Worm (Caenorhabditis elegans) whole organism, L3 larva: ENCODE data around the gene F20D6.15.

Experiments
- ama-1 ChIP-seq: fragments of 150-350 bp; optimal IDR thresholded peaks from 2 replicates; lab custom pipeline; 2018
- jun-1 ChIP-seq: fragments of 150-350 bp; optimal IDR thresholded peaks from 2 replicates; lab custom pipeline; 2014; ENCODE audit warnings: missing biosample characterization, missing genetic modification reagents, missing genetic modification characterization

- TF ChIP-seq ama-1 = no peak
- TF ChIP-seq jun-1 (tag; lab: Kevin White, UChicago) = no peak
Measured at ce11 chrV:8219550-8219949, 31.3 kb upstream of the F20D6.15 start.
